Worm (Caenorhabditis elegans): ENCODE data around the gene F54F11.1.

The F54F11.1 gene

ce11 chrII:13501575-13501974, 2.2 kb upstream of the F54F11.1 start, which contains the start of gene F45H10.5:
Gene F45H10.5 (plus strand): TSS chrII:13501875.
- no peak for TF ChIP-seq ama-1 (optimal IDR thresholded peaks at IDR 0.05)
- no peak for TF ChIP-seq nhr-47 (tag; optimal IDR thresholded peaks at IDR 0.05)
- no peak for TF ChIP-seq Y116A8C.19 (tag; optimal IDR thresholded peaks at IDR 0.05; ENCODE audit: borderline replicate concordance)
- no peak for TF ChIP-seq pag-3 (tag; optimal IDR thresholded peaks at IDR 0.05; ENCODE audit: borderline replicate concordance, insufficient read depth)
- no peak for TF ChIP-seq nhr-237 (tag; optimal IDR thresholded peaks at IDR 0.05)
- TF ChIP-seq blmp-1 (tag; optimal IDR thresholded peaks at IDR 0.05), result no peak
- TF ChIP-seq nhr-77 (tag; optimal IDR thresholded peaks at IDR 0.05), result no peak

DNA sequence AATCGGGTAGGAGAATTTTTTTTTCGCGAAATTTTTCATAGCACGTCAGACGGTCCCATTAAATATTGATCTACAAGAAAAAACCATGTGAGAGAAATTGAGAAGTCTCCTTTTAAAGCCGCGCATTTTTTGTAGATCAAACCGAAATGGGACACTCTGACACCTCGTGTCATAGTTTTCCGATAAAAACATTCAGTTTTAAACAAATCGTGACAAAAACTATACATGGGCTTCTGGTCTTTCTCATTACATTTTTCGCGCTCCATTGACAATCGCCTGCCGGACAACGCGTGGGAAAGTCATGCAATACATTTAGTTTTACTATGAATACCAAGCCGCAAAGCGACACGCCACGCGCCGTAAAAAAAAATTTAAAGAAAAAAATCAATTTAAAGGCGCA, 1.6 kb downstream of the F54F11.1 start:
- TF ChIP-seq isw-1 (GFP tag; IDR thresholded peaks at IDR 0.05) (no peak), aly-2 (tag; optimal IDR thresholded peaks at IDR 0.05) (no peak), lin-35 (GFP tag; optimal IDR thresholded peaks at IDR 0.05) (no peak), fkh-4 (tag; optimal IDR thresholded peaks at IDR 0.05; ENCODE audit: borderline replicate concordance) (no peak), blmp-1 (tag; optimal IDR thresholded peaks at IDR 0.05) (no peak), vab-15 (tag; optimal IDR thresholded peaks at IDR 0.05) (no peak), egl-27 (tag; optimal IDR thresholded peaks at IDR 0.05) (no peak), swsn-7 (tag; optimal IDR thresholded peaks at IDR 0.05) (no peak), elt-2 (tag; optimal IDR thresholded peaks at IDR 0.05) (no peak), sptf-1 (tag; optimal IDR thresholded peaks at IDR 0.05) (no peak), zip-4 (GFP tag; optimal IDR thresholded peaks at IDR 0.05) (no peak), dsc-1 (tag; optimal IDR thresholded peaks at IDR 0.05) (no peak), efl-3 (GFP tag; optimal IDR thresholded peaks at IDR 0.05) (no peak), mab-9 (GFP tag; IDR thresholded peaks at IDR 0.05) (no peak)

DNA sequence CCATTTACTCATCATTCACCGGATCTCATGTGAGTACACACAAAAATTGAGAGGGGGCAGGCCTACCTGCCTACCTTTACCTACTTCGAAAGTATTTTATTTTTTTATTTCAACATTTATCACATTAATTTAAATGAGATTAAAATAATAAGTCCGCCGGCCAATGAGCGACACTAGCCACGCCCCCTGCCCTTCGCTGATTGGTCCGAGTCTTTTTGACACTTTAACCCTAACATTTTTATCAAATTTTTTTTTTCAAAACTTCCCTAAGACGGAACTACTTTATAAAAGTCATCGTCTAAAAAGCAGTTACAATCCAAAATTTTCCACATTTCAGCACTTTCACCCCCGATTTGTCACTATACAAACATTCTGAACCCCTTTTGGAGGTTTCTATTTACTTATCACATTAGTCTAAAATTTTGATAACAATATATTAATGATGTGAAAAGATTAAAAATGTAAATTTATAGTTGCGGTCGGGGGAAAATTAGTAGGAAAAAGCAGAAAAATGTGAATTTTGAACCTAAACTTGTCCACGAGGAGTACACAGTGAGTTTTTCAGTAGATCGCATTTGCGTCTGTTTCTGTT, 2.3 kb downstream of the F54F11.1 start:
- TF ChIP-seq ceh-90 (tag; optimal IDR thresholded peaks at IDR 0.05) (no peak), xbp-1 (tag; optimal IDR thresholded peaks at IDR 0.05) (no peak), fkh-10 (GFP tag; optimal IDR thresholded peaks at IDR 0.05) (no peak), efl-1 (optimal IDR thresholded peaks at IDR 0.05) (no peak), efl-1 (GFP tag; optimal IDR thresholded peaks at IDR 0.05 in 1 of 2) (peak in 1 of 2 experiments; percentile 41), alr-1 (tag; optimal IDR thresholded peaks at IDR 0.05; ENCODE audit: borderline replicate concordance) (no peak), nhr-85 (tag) (no peak), hlh-4 (tag; optimal IDR thresholded peaks at IDR 0.05) (no peak), unc-98 (GFP tag; IDR thresholded peaks at IDR 0.05) (no peak), elt-2 (tag; optimal IDR thresholded peaks at IDR 0.05) (peak; percentile 25), lir-3 (tag; optimal IDR thresholded peaks at IDR 0.05; ENCODE audit: poor library complexity) (no peak), pag-3 (tag; optimal IDR thresholded peaks at IDR 0.05; ENCODE audit: borderline replicate concordance, insufficient read depth) (no peak), pax-3 (tag; optimal IDR thresholded peaks at IDR 0.05) (no peak), fkh-8 (tag; optimal IDR thresholded peaks at IDR 0.05) (no peak), egl-13 (tag; optimal IDR thresholded peaks at IDR 0.05) (no peak)

- TF ChIP-seq irx-1 (tag; optimal IDR thresholded peaks at IDR 0.05), result no peak
- no peak for TF ChIP-seq hlh-17 (GFP tag; optimal IDR thresholded peaks at IDR 0.05; ENCODE audit: borderline replicate concordance)
- no peak for TF ChIP-seq nhr-11 (tag; optimal IDR thresholded peaks at IDR 0.05)
- no peak for TF ChIP-seq tbx-2 (tag; optimal IDR thresholded peaks at IDR 0.05)
- no peak for TF ChIP-seq lin-39 (tag; optimal IDR thresholded peaks at IDR 0.05)
- TF ChIP-seq mep-1 (tag; optimal IDR thresholded peaks at IDR 0.05), result no peak
- no peak for TF ChIP-seq lin-13 (GFP tag; optimal IDR thresholded peaks at IDR 0.05)
- TF ChIP-seq elt-2 (tag; optimal IDR thresholded peaks at IDR 0.05), result peak; percentile 64
- no peak for TF ChIP-seq fkh-10 (GFP tag; optimal IDR thresholded peaks at IDR 0.05)
Observed at ce11 chrII:13507535-13507934, 3.8 kb downstream of the F54F11.1 start, which contains the start of gene nep-17. Gene nep-17 (plus strand): TSS chrII:13507819.
